Worm (Caenorhabditis elegans) whole organism, L4 larva: ENCODE results near the gene mrps-10.

Source experiments
- D1046.2 ChIP-seq: fragments of 200-800 bp; sonication (Bioruptor generic); IDR thresholded peaks from 2 replicates; pipeline ENCODE4 v1.3.6; 2022; ENCODE audit warnings: missing genetic modification characterization, missing compliant biosample characterization
- F37D6.2 ChIP-seq: sonication (generic microtip); optimal IDR thresholded peaks from 2 replicates; lab custom pipeline; 2016; ENCODE audit warnings: mild to moderate bottlenecking, missing genetic modification characterization, missing compliant biosample characterization
- T20F7.1 ChIP-seq: fragments of 200-800 bp; sonication (Bioruptor generic); optimal IDR thresholded peaks from 2 replicates; lab custom pipeline; 2018; ENCODE audit warnings: mild to moderate bottlenecking, missing genetic modification characterization, missing compliant biosample characterization
- T26A8.4 ChIP-seq: fragments of 200-800 bp; sonication (Bioruptor generic); IDR thresholded peaks from 2 replicates; pipeline ENCODE4 v1.3.6; 2022; ENCODE audit warnings: missing genetic modification characterization, missing compliant biosample characterization
- Y105C5A.15 ChIP-seq: fragments of 200-800 bp; sonication (Bioruptor generic); IDR thresholded peaks from 2 replicates; pipeline ENCODE4 v1.3.6; 2022; ENCODE audit warnings: missing genetic modification characterization, missing compliant biosample characterization
- Y48G9A.11 ChIP-seq: fragments of 200-800 bp; sonication (Bioruptor generic); IDR thresholded peaks from 2 replicates; pipeline ENCODE4 v1.3.6; 2022; ENCODE audit warnings: missing genetic modification reagents, missing genetic modification characterization, missing compliant biosample characterization
- ama-1 ChIP-seq: fragments of 150-350 bp; optimal IDR thresholded peaks from 2 replicates; lab custom pipeline; 2014; ENCODE audit warnings: inconsistent platforms, mixed read lengths
- ceh-44 ChIP-seq: fragments of 200-800 bp; sonication (Bioruptor generic); IDR thresholded peaks from 2 replicates; pipeline ENCODE4 v1.3.6; 2022; ENCODE audit warnings: missing genetic modification reagents, missing genetic modification characterization, missing compliant biosample characterization
- ctbp-1 ChIP-seq: fragments of 200-800 bp; sonication (Bioruptor generic); IDR thresholded peaks from 2 replicates; pipeline ENCODE4 v1.3.6; 2022; ENCODE audit warnings: missing genetic modification reagents, missing genetic modification characterization, missing compliant biosample characterization
- dmd-6 ChIP-seq: fragments of 200-800 bp; sonication (Bioruptor generic); IDR thresholded peaks from 2 replicates; pipeline ENCODE4 v1.3.6; 2022; ENCODE audit warnings: missing genetic modification reagents, missing genetic modification characterization, missing compliant biosample characterization
- dpl-1 ChIP-seq: fragments of 150-350 bp; optimal IDR thresholded peaks from 2 replicates; lab custom pipeline; 2014; ENCODE audit warnings: missing biosample characterization, missing genetic modification reagents, missing genetic modification characterization
- dve-1 ChIP-seq: sonication (generic microtip); optimal IDR thresholded peaks from 2 replicates; lab custom pipeline; 2017; ENCODE audit warnings: antibody characterized with exemption, mild to moderate bottlenecking, missing genetic modification characterization, missing compliant biosample characterization; ENCODE audit not compliant: insufficient read depth
- egl-43 ChIP-seq: fragments of 200-800 bp; sonication (Bioruptor generic); IDR thresholded peaks from 2 replicates; pipeline ENCODE4 v1.3.6; 2022; ENCODE audit warnings: missing genetic modification reagents, missing genetic modification characterization, missing compliant biosample characterization
- fkh-10 ChIP-seq: fragments of 150-350 bp; optimal IDR thresholded peaks from 2 replicates; lab custom pipeline; 2014; ENCODE audit warnings: missing biosample characterization, missing genetic modification reagents, missing genetic modification characterization
- hif-1 ChIP-seq, 2 experiments: sonication (generic microtip); optimal IDR thresholded peaks; 2 replicates each; lab custom pipeline; 2016 to 2017; ENCODE audit warnings: missing compliant biosample characterization in 2 of 2, missing genetic modification characterization in 2 of 2, missing genetic modification reagents in 2 of 2, missing genotype in 2 of 2, mild to moderate bottlenecking in 1 of 2
- hlh-11 ChIP-seq: fragments of 200-800 bp; sonication (Bioruptor generic); optimal IDR thresholded peaks from 2 replicates; lab custom pipeline; 2018; ENCODE audit warnings: mild to moderate bottlenecking, missing genetic modification characterization, missing compliant biosample characterization
- hlh-30 ChIP-seq: sonication (generic microtip); optimal IDR thresholded peaks from 2 replicates; lab custom pipeline; 2017; ENCODE audit warnings: antibody characterized with exemption, mild to moderate bottlenecking, missing genetic modification characterization, missing compliant biosample characterization; ENCODE audit not compliant: insufficient read depth
- hmg-1.1 ChIP-seq: fragments of 200-800 bp; sonication (Bioruptor generic); IDR thresholded peaks from 2 replicates; pipeline ENCODE4 v1.3.6; 2022; ENCODE audit warnings: missing genetic modification reagents, missing genetic modification characterization, missing compliant biosample characterization
- jun-1 ChIP-seq: fragments of 150-350 bp; optimal IDR thresholded peaks from 2 replicates; lab custom pipeline; 2014; ENCODE audit warnings: missing biosample characterization, missing genetic modification reagents, missing genetic modification characterization
- lin-13 ChIP-seq: fragments of 150-350 bp; optimal IDR thresholded peaks from 2 replicates; lab custom pipeline; 2014; ENCODE audit warnings: missing biosample characterization, missing genetic modification reagents, missing genetic modification characterization
- lin-29 ChIP-seq: fragments of 200-800 bp; sonication (Bioruptor generic); IDR thresholded peaks from 2 replicates; pipeline ENCODE4 v1.3.6; 2022; ENCODE audit warnings: missing genetic modification reagents, missing genetic modification characterization, missing compliant biosample characterization
- lin-38 ChIP-seq: fragments of 200-800 bp; sonication (Bioruptor generic); IDR thresholded peaks from 2 replicates; pipeline ENCODE4 v1.3.6; 2022; ENCODE audit warnings: missing genetic modification reagents, missing genetic modification characterization, missing compliant biosample characterization
- lsy-2 ChIP-seq, 2 experiments: fragments of 150-350 bp in 1 of 2; sonication (generic microtip) in 1 of 2; optimal IDR thresholded peaks; 2 replicates each; lab custom pipeline; 2014 to 2017; ENCODE audit warnings: missing biosample characterization in 2 of 2, missing genetic modification characterization in 2 of 2
- madf-9 ChIP-seq: fragments of 200-800 bp; sonication (Bioruptor generic); conservative IDR thresholded peaks from 2 replicates; pipeline ENCODE4 v1.3.6; 2022; ENCODE audit warnings: missing genetic modification reagents, missing genetic modification characterization, missing compliant biosample characterization
- mep-1 ChIP-seq: fragments of 150-350 bp; sonication (generic microtip); optimal IDR thresholded peaks from 3 replicates; lab custom pipeline; 2014; ENCODE audit warnings: missing biosample characterization, missing genetic modification characterization
- mes-2 ChIP-seq: sonication (generic microtip); optimal IDR thresholded peaks from 2 replicates; lab custom pipeline; 2016; ENCODE audit warnings: missing genotype, mild to moderate bottlenecking, missing genetic modification characterization, missing compliant biosample characterization; ENCODE audit not compliant: poor library complexity, severe bottlenecking
- nhr-102 ChIP-seq: sonication (generic microtip); optimal IDR thresholded peaks from 2 replicates; lab custom pipeline; 2016; ENCODE audit warnings: mild to moderate bottlenecking, missing genetic modification characterization, moderate library complexity, missing compliant biosample characterization
- nhr-11 ChIP-seq: fragments of 150-350 bp; optimal IDR thresholded peaks from 2 replicates; lab custom pipeline; 2014; ENCODE audit warnings: missing biosample characterization, missing genetic modification characterization
- nhr-28 ChIP-seq: fragments of 150-350 bp; optimal IDR thresholded peaks from 2 replicates; lab custom pipeline; 2014; ENCODE audit warnings: missing biosample characterization, missing genetic modification characterization
- nhr-41 ChIP-seq: fragments of 200-800 bp; sonication (Bioruptor generic); IDR thresholded peaks from 2 replicates; pipeline ENCODE4 v1.3.6; 2022; ENCODE audit warnings: missing genetic modification reagents, missing genetic modification characterization, missing compliant biosample characterization
- nhr-6 ChIP-seq: fragments of 150-350 bp; optimal IDR thresholded peaks from 2 replicates; lab custom pipeline; 2014; ENCODE audit warnings: missing biosample characterization, missing genetic modification characterization
- nhr-77 ChIP-seq: fragments of 150-350 bp; optimal IDR thresholded peaks from 2 replicates; lab custom pipeline; 2014; ENCODE audit warnings: missing biosample characterization, missing genetic modification characterization
- php-3 ChIP-seq: fragments of 200-800 bp; sonication (Bioruptor generic); IDR thresholded peaks from 2 replicates; pipeline ENCODE4 v1.3.6; 2022; ENCODE audit warnings: missing genetic modification reagents, missing genetic modification characterization, missing compliant biosample characterization
- rbr-2 ChIP-seq: sonication (generic microtip); optimal IDR thresholded peaks from 2 replicates; lab custom pipeline; 2016; ENCODE audit warnings: missing genotype, missing genetic modification characterization, missing compliant biosample characterization
- saeg-2 ChIP-seq: fragments of 200-800 bp; sonication (Bioruptor generic); IDR thresholded peaks from 2 replicates; pipeline ENCODE4 v1.3.6; 2022; ENCODE audit warnings: missing genetic modification reagents, missing genetic modification characterization, missing compliant biosample characterization
- set-16 ChIP-seq: fragments of 200-800 bp; sonication (Bioruptor generic); IDR thresholded peaks from 2 replicates; pipeline ENCODE4 v1.3.6; 2022; ENCODE audit warnings: missing genetic modification reagents, missing genetic modification characterization, missing compliant biosample characterization
- spr-3 ChIP-seq: fragments of 200-800 bp; sonication (Bioruptor generic); optimal IDR thresholded peaks from 2 replicates; lab custom pipeline; 2018; ENCODE audit warnings: mild to moderate bottlenecking, missing genetic modification characterization, missing compliant biosample characterization
- tag-97 ChIP-seq: fragments of 200-800 bp; sonication (Bioruptor generic); IDR thresholded peaks from 2 replicates; pipeline ENCODE4 v1.3.6; 2022; ENCODE audit warnings: missing genetic modification characterization, missing compliant biosample characterization
- unc-39 ChIP-seq: sonication (generic microtip); optimal IDR thresholded peaks from 2 replicates; lab custom pipeline; 2017; ENCODE audit warnings: missing biosample characterization, missing genetic modification characterization
- zfp-3 ChIP-seq: fragments of 200-800 bp; sonication (Bioruptor generic); conservative IDR thresholded peaks from 2 replicates; pipeline ENCODE4 v1.3.6; 2022; ENCODE audit warnings: missing genetic modification reagents, missing genetic modification characterization, missing compliant biosample characterization
- zip-11 ChIP-seq: fragments of 200-800 bp; sonication (Bioruptor generic); IDR thresholded peaks from 2 replicates; pipeline ENCODE4 v1.3.6; 2022; ENCODE audit warnings: missing genetic modification characterization, missing compliant biosample characterization

mrps-10 gene

DNA sequence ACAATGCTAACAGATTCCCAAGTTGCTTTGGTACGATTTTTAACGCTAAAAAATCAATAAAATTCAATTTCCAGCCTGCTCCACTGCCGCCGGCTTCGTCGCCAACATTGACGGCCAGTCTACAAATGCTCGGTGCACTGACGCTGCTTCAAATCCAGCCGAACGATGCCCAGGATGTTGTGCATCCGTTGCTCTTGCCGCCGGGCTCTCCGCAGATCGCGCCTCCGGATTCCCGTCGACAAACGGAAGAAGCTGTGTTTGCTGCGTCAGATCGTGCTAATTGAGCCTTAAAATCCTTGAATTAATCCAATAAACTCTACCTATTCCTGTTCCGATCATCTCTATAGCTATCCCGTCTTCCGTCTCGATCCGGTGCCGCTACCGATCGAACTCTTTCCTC is 4.8 kb downstream of the mrps-10 start:
- no peak for TF ChIP-seq T26A8.4 (GFP tag; lab: Robert Waterston, UW)
- 0 out of 2 replicates have a peak, but pooled peaks have one; percentile 14 for TF ChIP-seq php-3 (GFP tag; lab: Robert Waterston, UW)
- TF ChIP-seq set-16 (GFP tag; lab: Robert Waterston, UW): peak; percentile 77

DNA sequence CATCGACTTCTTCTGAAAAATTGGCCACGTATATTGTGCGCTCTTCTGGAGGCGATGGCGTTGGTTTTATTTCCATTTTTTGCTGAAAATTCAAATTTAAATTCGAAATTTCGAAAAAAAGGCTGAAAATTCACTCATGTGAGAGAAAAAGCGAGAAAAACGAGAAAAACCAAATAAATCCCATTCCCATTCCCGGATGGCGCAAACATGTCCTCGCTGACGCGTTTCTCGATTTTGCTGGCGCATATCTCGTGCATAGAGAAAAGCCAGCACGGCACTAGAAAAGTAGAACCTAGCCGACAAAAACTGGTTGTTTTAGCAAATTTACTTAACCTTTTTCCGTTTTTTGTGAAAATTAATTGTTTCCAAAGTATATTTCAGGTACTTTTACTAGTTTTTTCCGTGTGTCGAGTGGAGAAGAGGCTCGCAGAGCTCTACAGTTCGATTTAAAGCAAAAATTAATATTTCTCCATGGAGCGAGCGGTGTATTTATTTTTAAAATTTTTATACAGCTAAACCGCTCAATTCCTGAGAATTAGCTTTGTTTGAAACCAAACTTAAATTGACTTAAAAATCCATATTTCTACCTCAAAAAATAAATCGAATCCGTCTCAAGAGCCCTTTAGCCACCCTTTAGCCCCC is 5.5 kb downstream of the mrps-10 start, which contains the start of gene rbm-7:
Gene rbm-7, minus strand, starts transcription at position 82 of the 642 bp plus-strand sequence.
- TF ChIP-seq rbr-2 (tag; lab: Kevin White, UChicago) (peak; percentile 62), lin-29 (GFP tag; lab: Robert Waterston, UW) (no peak), D1046.2 (no peak), egl-43 (GFP tag; lab: Robert Waterston, UW) (0 out of 2 replicates have a peak, but pooled peaks have one; percentile 30), fkh-10 (no peak), dmd-6 (GFP tag; lab: Robert Waterston, UW) (peak; percentile 54), lin-38 (GFP tag; lab: Robert Waterston, UW) (peak; percentile 75), T20F7.1 (GFP tag; lab: Kevin White, UChicago) (no peak), hif-1 (tag; optimal IDR thresholded peaks at IDR 0.05; lab: Kevin White, UChicago) (peak in 1 of 2 experiments; percentile 32), lin-13 (GFP tag; lab: Kevin White, UChicago) (peak; percentile 47), hlh-30 (tag; lab: Kevin White, UChicago) (peak; percentile 49), nhr-28 (tag; lab: Kevin White, UChicago) (peak; percentile 20), nhr-77 (tag; lab: Kevin White, UChicago) (peak; percentile 25), ama-1 (lab: Kevin White, UChicago) (peak; percentile 53), hlh-11 (tag; lab: Kevin White, UChicago) (peak; percentile 56), Y105C5A.15 (GFP tag; lab: Robert Waterston, UW) (no peak), nhr-11 (peak; percentile 42), Y48G9A.11 (no peak), zfp-3 (GFP tag; lab: Robert Waterston, UW) (0 out of 2 replicates have a peak, but pooled peaks have one; percentile 69), madf-9 (no peak), nhr-102 (peak; percentile 48), spr-3 (GFP tag; lab: Kevin White, UChicago) (peak; percentile 25), zip-11 (GFP tag; lab: Robert Waterston, UW) (no peak), saeg-2 (GFP tag; lab: Robert Waterston, UW) (no peak), ctbp-1 (GFP tag; lab: Robert Waterston, UW) (0 out of 2 replicates have a peak, but pooled peaks have one; percentile 47), nhr-41 (GFP tag; lab: Robert Waterston, UW) (no peak), unc-39 (tag; lab: Kevin White, UChicago) (no peak), ceh-44 (GFP tag; lab: Robert Waterston, UW) (no peak), dpl-1 (GFP tag; lab: Kevin White, UChicago) (peak; percentile 75), jun-1 (tag; lab: Kevin White, UChicago) (peak; percentile 53), mep-1 (tag; lab: Kevin White, UChicago) (peak; percentile 75), tag-97 (no peak), lsy-2 (tag; optimal IDR thresholded peaks at IDR 0.05; lab: Kevin White, UChicago) (peak; percentile 12 to 88), mes-2 (tag; lab: Kevin White, UChicago) (peak; percentile 60), F37D6.2 (tag; lab: Kevin White, UChicago) (peak; percentile 30), hmg-1.1 (GFP tag; lab: Robert Waterston, UW) (peak; percentile 67), dve-1 (tag; lab: Kevin White, UChicago) (peak; percentile 62), T26A8.4 (GFP tag; lab: Robert Waterston, UW) (peak; percentile 79), nhr-6 (tag; lab: Kevin White, UChicago) (peak; percentile 60)
